ENCODE assay signal across 3 worm cellular contexts in the genomic region with DNA sequence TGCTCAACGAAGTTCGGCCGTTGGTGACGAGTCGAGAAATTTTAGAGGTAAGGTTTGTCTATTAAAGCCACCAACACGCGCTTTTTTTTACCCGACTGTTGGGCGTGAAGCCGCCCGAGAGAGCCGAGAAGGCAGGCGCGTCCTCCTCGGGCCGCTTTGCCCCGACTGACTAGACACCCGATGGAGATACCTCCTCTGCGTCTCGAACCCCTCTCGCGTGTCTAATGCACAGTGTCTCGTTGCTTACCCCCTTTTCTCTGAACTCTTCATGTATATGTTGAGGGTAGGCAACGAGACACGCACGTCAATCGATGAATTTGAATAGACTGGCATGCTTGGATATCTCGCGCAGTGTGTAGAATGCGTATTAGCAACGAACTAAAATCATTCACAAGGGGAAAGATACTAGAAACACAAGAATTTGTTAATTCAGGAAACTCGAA.
TF ChIP-seq lines count a peak whose summit lies in the region.

No protein-coding gene starts in this region.

TF ChIP-seq in whole organism, L1 larva, 84 proteins besides CTCF, POLR2A, EP300 and RAD21 (continued from another document and continues in another):
- TF ChIP-seq skn-1 (tag; optimal IDR thresholded peaks at IDR 0.05; lab: Kevin White, UChicago) (peak; percentile 60), lin-35 (GFP tag; optimal IDR thresholded peaks at IDR 0.05; lab: Kevin White, UChicago) (peak; percentile 75 to 77), zip-4 (GFP tag; optimal IDR thresholded peaks at IDR 0.05; lab: Kevin White, UChicago) (peak; percentile 45), ceh-88 (GFP tag; IDR thresholded peaks at IDR 0.05; lab: Robert Waterston, UW) (peak; percentile 85), egl-13 (tag; optimal IDR thresholded peaks at IDR 0.05; lab: Kevin White, UChicago) (peak; percentile 78), mef-2 (tag; optimal IDR thresholded peaks at IDR 0.05; lab: Kevin White, UChicago) (peak; percentile 76), aly-2 (tag; optimal IDR thresholded peaks at IDR 0.05; lab: Kevin White, UChicago) (peak; percentile 66), nhr-12 (tag; optimal IDR thresholded peaks at IDR 0.05; lab: Kevin White, UChicago) (no peak), ztf-11 (tag; optimal IDR thresholded peaks at IDR 0.05; lab: Kevin White, UChicago) (peak in 1 of 2 experiments; percentile 77), vab-15 (tag; optimal IDR thresholded peaks at IDR 0.05; lab: Kevin White, UChicago) (no peak), hlh-4 (tag; optimal IDR thresholded peaks at IDR 0.05; lab: Kevin White, UChicago) (no peak), ceh-82 (tag; optimal IDR thresholded peaks at IDR 0.05; lab: Kevin White, UChicago) (peak; percentile 76 to 92 (median 90)), ztf-4 (tag; optimal IDR thresholded peaks at IDR 0.05; lab: Kevin White, UChicago) (peak; percentile 98), fkh-10 (GFP tag; optimal IDR thresholded peaks at IDR 0.05; lab: Kevin White, UChicago) (peak; percentile 66), nhr-85 (tag; lab: Kevin White, UChicago) (peak; percentile 88), hlh-17 (GFP tag; optimal IDR thresholded peaks at IDR 0.05; lab: Kevin White, UChicago; ENCODE audit: borderline replicate concordance) (no peak), dsc-1 (tag; optimal IDR thresholded peaks at IDR 0.05; lab: Kevin White, UChicago) (peak; percentile 76), unc-86 (tag; optimal IDR thresholded peaks at IDR 0.05; lab: Kevin White, UChicago) (peak; percentile 83), nhr-76 (tag; optimal IDR thresholded peaks at IDR 0.05; lab: Kevin White, UChicago) (peak; percentile 36), F16B12.6 (tag; optimal IDR thresholded peaks at IDR 0.05; lab: Kevin White, UChicago) (peak; percentile 31), pax-3 (tag; optimal IDR thresholded peaks at IDR 0.05; lab: Kevin White, UChicago) (peak; percentile 86), sup-37 (GFP tag; optimal IDR thresholded peaks at IDR 0.05; lab: Kevin White, UChicago) (no peak), sptf-1 (tag; optimal IDR thresholded peaks at IDR 0.05; lab: Kevin White, UChicago) (no peak), C04F5.9 (tag; optimal IDR thresholded peaks at IDR 0.05; lab: Kevin White, UChicago) (no peak), efl-1 (optimal IDR thresholded peaks at IDR 0.05; lab: Kevin White, UChicago) (peak; percentile 74 to 76), efl-1 (GFP tag; optimal IDR thresholded peaks at IDR 0.05 in 1 of 2; lab: Kevin White, UChicago) (peak; percentile 54 to 93), isw-1 (GFP tag; IDR thresholded peaks at IDR 0.05; lab: Robert Waterston, UW) (peak; percentile 75), nhr-71 (tag; optimal IDR thresholded peaks at IDR 0.05; lab: Kevin White, UChicago) (peak; percentile 93), nhr-11 (tag; optimal IDR thresholded peaks at IDR 0.05; lab: Kevin White, UChicago) (peak; percentile 25), mep-1 (tag; optimal IDR thresholded peaks at IDR 0.05; lab: Kevin White, UChicago) (peak; percentile 67), nhr-20 (tag; optimal IDR thresholded peaks at IDR 0.05; lab: Kevin White, UChicago) (peak; percentile 87), unc-98 (GFP tag; IDR thresholded peaks at IDR 0.05; lab: Robert Waterston, UW) (no peak), pag-3 (tag; optimal IDR thresholded peaks at IDR 0.05; lab: Kevin White, UChicago; ENCODE audit: borderline replicate concordance, insufficient read depth) (no peak), fkh-4 (tag; optimal IDR thresholded peaks at IDR 0.05; lab: Kevin White, UChicago; ENCODE audit: borderline replicate concordance) (peak; percentile 26), mab-9 (GFP tag; IDR thresholded peaks at IDR 0.05; lab: Robert Waterston, UW) (peak; percentile 71), blmp-1 (tag; optimal IDR thresholded peaks at IDR 0.05; lab: Kevin White, UChicago) (peak; percentile 47), alr-1 (tag; optimal IDR thresholded peaks at IDR 0.05; lab: Kevin White, UChicago; ENCODE audit: borderline replicate concordance) (no peak), grh-1 (GFP tag; IDR thresholded peaks at IDR 0.05; lab: Robert Waterston, UW) (peak; percentile 73), mdl-1 (tag; optimal IDR thresholded peaks at IDR 0.05; lab: Kevin White, UChicago) (peak in 1 of 2 experiments; percentile 53), Y116A8C.19 (tag; optimal IDR thresholded peaks at IDR 0.05; lab: Kevin White, UChicago; ENCODE audit: borderline replicate concordance) (no peak), tbx-2 (tag; optimal IDR thresholded peaks at IDR 0.05; lab: Kevin White, UChicago) (peak; percentile 81)

TF ChIP-seq in whole organism, L3 larva, 47 proteins besides CTCF, POLR2A, EP300 and RAD21 (continued from another document):
- TF ChIP-seq unc-39 (tag; optimal IDR thresholded peaks at IDR 0.05; lab: Kevin White, UChicago) = no peak
- peak; percentile 82 for TF ChIP-seq unc-62 (GFP tag; optimal IDR thresholded peaks at IDR 0.05; lab: Kevin White, UChicago)
- TF ChIP-seq daf-12 (tag; optimal IDR thresholded peaks at IDR 0.05; lab: Kevin White, UChicago) = no peak
- TF ChIP-seq nhr-28 (tag; optimal IDR thresholded peaks at IDR 0.05; lab: Kevin White, UChicago) = no peak
- peak; percentile 64 for TF ChIP-seq nhr-23 (tag; optimal IDR thresholded peaks at IDR 0.05; lab: Kevin White, UChicago)
- peak; percentile 55 for TF ChIP-seq jun-1 (tag; optimal IDR thresholded peaks at IDR 0.05; lab: Kevin White, UChicago)
- peak; percentile 94 for TF ChIP-seq nhr-25 (tag; optimal IDR thresholded peaks at IDR 0.05; lab: Kevin White, UChicago)
- no peak for TF ChIP-seq aly-2 (tag; optimal IDR thresholded peaks at IDR 0.05; lab: Kevin White, UChicago)
- no peak for TF ChIP-seq eor-1 (tag; optimal IDR thresholded peaks at IDR 0.05; lab: Kevin White, UChicago)
- TF ChIP-seq ztf-11 (tag; optimal IDR thresholded peaks at IDR 0.05; lab: Kevin White, UChicago) = peak; percentile 51
- TF ChIP-seq snpc-4 (tag; optimal IDR thresholded peaks at IDR 0.05; lab: Kevin White, UChicago) = peak; percentile 50
- TF ChIP-seq nfya-1 (tag; optimal IDR thresholded peaks at IDR 0.05; lab: Kevin White, UChicago; ENCODE audit: insufficient read depth) = peak; percentile 99
- peak; percentile 86 for TF ChIP-seq ceh-28 (tag; optimal IDR thresholded peaks at IDR 0.05; lab: Kevin White, UChicago)
- no peak for TF ChIP-seq fos-1 (tag; optimal IDR thresholded peaks at IDR 0.05; lab: Kevin White, UChicago)
- peak; percentile 89 for TF ChIP-seq hmg-11 (tag; optimal IDR thresholded peaks at IDR 0.05; lab: Kevin White, UChicago)
- TF ChIP-seq egl-5 (tag; optimal IDR thresholded peaks at IDR 0.05; lab: Kevin White, UChicago) = peak; percentile 96
- peak in 1 of 3 experiments; percentile 82 for TF ChIP-seq elt-3 (tag; optimal IDR thresholded peaks at IDR 0.05; lab: Kevin White, UChicago)
- TF ChIP-seq ztf-4 (tag; optimal IDR thresholded peaks at IDR 0.05; lab: Kevin White, UChicago) = peak; percentile 86
- TF ChIP-seq nhr-11 (tag; optimal IDR thresholded peaks at IDR 0.05; lab: Kevin White, UChicago) = peak; percentile 20
- TF ChIP-seq zag-1 (tag; optimal IDR thresholded peaks at IDR 0.05; lab: Kevin White, UChicago) = peak; percentile 48
- TF ChIP-seq ama-1 (optimal IDR thresholded peaks at IDR 0.05; lab: Kevin White, UChicago) = peak; percentile 100
- peak; percentile 65 for TF ChIP-seq R02D3.7 (tag; optimal IDR thresholded peaks at IDR 0.05; lab: Kevin White, UChicago)
- TF ChIP-seq lin-39 (tag; optimal IDR thresholded peaks at IDR 0.05; lab: Kevin White, UChicago) = peak; percentile 86
- no peak for TF ChIP-seq ceh-9 (tag; optimal IDR thresholded peaks at IDR 0.05; lab: Kevin White, UChicago)
- TF ChIP-seq fkh-2 (tag; optimal IDR thresholded peaks at IDR 0.05; lab: Kevin White, UChicago) = peak; percentile 13
- peak; percentile 64 for TF ChIP-seq ceh-82 (tag; optimal IDR thresholded peaks at IDR 0.05; lab: Kevin White, UChicago)
- no peak for TF ChIP-seq nhr-77 (tag; optimal IDR thresholded peaks at IDR 0.05; lab: Kevin White, UChicago)
- no peak for TF ChIP-seq egl-27 (tag; optimal IDR thresholded peaks at IDR 0.05; lab: Kevin White, UChicago)
- TF ChIP-seq lin-15B (tag; optimal IDR thresholded peaks at IDR 0.05; lab: Kevin White, UChicago) = peak; percentile 69
TF ChIP-seq in whole organism, L3 larva: peak in this region for 34.

TF ChIP-seq in whole organism, young adult, 124 proteins besides CTCF, POLR2A, EP300 and RAD21 (continued from another document and continues in another):
- TF ChIP-seq sptf-2 (GFP tag; optimal IDR thresholded peaks at IDR 0.05; lab: Kevin White, UChicago) (no peak), Y67H2A.10 (GFP tag; conservative IDR thresholded peaks at IDR 0.05; lab: Robert Waterston, UW) (peak; percentile 85), unc-130 (GFP tag; optimal IDR thresholded peaks at IDR 0.05; lab: Kevin White, UChicago) (peak; percentile 65), pbrm-1 (GFP tag; IDR thresholded peaks at IDR 0.05; lab: Robert Waterston, UW) (peak; percentile 96), Y79H2A.3 (GFP tag; conservative IDR thresholded peaks at IDR 0.05; lab: Robert Waterston, UW) (peak; percentile 96), F10E7.11 (tag; optimal IDR thresholded peaks at IDR 0.05; lab: Kevin White, UChicago) (peak; percentile 100), dpl-1 (GFP tag; optimal IDR thresholded peaks at IDR 0.05; lab: Kevin White, UChicago) (no peak), nhr-90 (tag; optimal IDR thresholded peaks at IDR 0.05; lab: Kevin White, UChicago) (peak; percentile 87), attf-6 (GFP tag; IDR thresholded peaks at IDR 0.05; lab: Robert Waterston, UW) (peak; percentile 92), sea-2 (GFP tag; IDR thresholded peaks at IDR 0.05; lab: Robert Waterston, UW) (peak; percentile 96), K11D2.4 (GFP tag; IDR thresholded peaks at IDR 0.05; lab: Robert Waterston, UW) (peak; percentile 94), ztf-28 (GFP tag; IDR thresholded peaks at IDR 0.05; lab: Robert Waterston, UW) (peak; percentile 93), hmg-1.2 (GFP tag; IDR thresholded peaks at IDR 0.05; lab: Robert Waterston, UW) (peak; percentile 93), mxl-1 (tag; optimal IDR thresholded peaks at IDR 0.05; lab: Kevin White, UChicago) (peak; percentile 67), ztf-3 (GFP tag; optimal IDR thresholded peaks at IDR 0.05; lab: Kevin White, UChicago) (peak; percentile 94), cebp-1 (GFP tag; IDR thresholded peaks at IDR 0.05; lab: Robert Waterston, UW) (peak; percentile 88), cebp-1 (tag; optimal IDR thresholded peaks at IDR 0.05; lab: Kevin White, UChicago) (peak; percentile 90), Y53F4B.3 (GFP tag; IDR thresholded peaks at IDR 0.05; lab: Robert Waterston, UW) (peak; percentile 31; the same call in 1 of the 2 replicates), egl-44 (GFP tag; IDR thresholded peaks at IDR 0.05; lab: Robert Waterston, UW) (peak; percentile 90; the same call in 1 of the 2 replicates), bed-1 (GFP tag; IDR thresholded peaks at IDR 0.05; lab: Robert Waterston, UW) (peak; percentile 91), xnd-1 (tag; optimal IDR thresholded peaks at IDR 0.05; lab: Kevin White, UChicago) (peak; percentile 50), Y95B8A.8 (GFP tag; IDR thresholded peaks at IDR 0.05; lab: Robert Waterston, UW) (peak; percentile 96), aptf-3 (GFP tag; IDR thresholded peaks at IDR 0.05; lab: Robert Waterston, UW) (peak; percentile 99), nhr-27 (tag; optimal IDR thresholded peaks at IDR 0.05; lab: Kevin White, UChicago) (peak; percentile 98), ama-1 (optimal IDR thresholded peaks at IDR 0.05; lab: Kevin White, UChicago) (peak; percentile 100), ama-1 (GFP tag; optimal IDR thresholded peaks at IDR 0.05; lab: Kevin White, UChicago) (peak; percentile 89 to 94), gei-17 (GFP tag; optimal IDR thresholded peaks at IDR 0.05; lab: Kevin White, UChicago) (peak; percentile 91), aptf-2 (GFP tag; conservative IDR thresholded peaks at IDR 0.05; lab: Robert Waterston, UW) (peak; percentile 86), dox-1 (GFP tag; IDR thresholded peaks at IDR 0.05; lab: Robert Waterston, UW) (peak; percentile 87; the same call in 1 of the 2 replicates), chd-7 (tag; optimal IDR thresholded peaks at IDR 0.05; lab: Kevin White, UChicago) (peak; percentile 99), snpc-3.4 (tag; optimal IDR thresholded peaks at IDR 0.05; lab: Kevin White, UChicago) (no peak), B0019.2 (GFP tag; conservative IDR thresholded peaks at IDR 0.05; lab: Robert Waterston, UW) (peak; percentile 67), ztf-26 (tag; optimal IDR thresholded peaks at IDR 0.05; lab: Kevin White, UChicago) (peak; percentile 96), nfya-1 (tag; optimal IDR thresholded peaks at IDR 0.05; lab: Kevin White, UChicago; ENCODE audit: borderline replicate concordance, insufficient read depth) (no peak), madf-8 (GFP tag; conservative IDR thresholded peaks at IDR 0.05; lab: Robert Waterston, UW) (no peak), fkh-3 (tag; optimal IDR thresholded peaks at IDR 0.05; lab: Kevin White, UChicago) (peak; percentile 99), him-1 (tag; optimal IDR thresholded peaks at IDR 0.05; lab: Kevin White, UChicago) (peak; percentile 43), nhr-179 (tag; optimal IDR thresholded peaks at IDR 0.05; lab: Kevin White, UChicago) (peak; percentile 12), nfyb-1 (GFP tag; IDR thresholded peaks at IDR 0.05; lab: Robert Waterston, UW) (peak; percentile 100), F22D6.2 (tag; optimal IDR thresholded peaks at IDR 0.05; lab: Kevin White, UChicago) (peak; percentile 16), snpc-1.1 (tag; optimal IDR thresholded peaks at IDR 0.05; lab: Kevin White, UChicago; ENCODE audit: insufficient read depth) (no peak), Y56A3A.18 (GFP tag; IDR thresholded peaks at IDR 0.05; lab: Robert Waterston, UW) (peak; percentile 93), F55B11.4 (tag; optimal IDR thresholded peaks at IDR 0.05; lab: Kevin White, UChicago; ENCODE audit: borderline replicate concordance, insufficient read depth) (no peak), ceh-100 (GFP tag; IDR thresholded peaks at IDR 0.05; lab: Robert Waterston, UW) (peak; percentile 90), lsy-27 (tag; optimal IDR thresholded peaks at IDR 0.05; lab: Kevin White, UChicago; ENCODE audit: borderline replicate concordance, insufficient read depth) (peak; percentile 90), lir-1 (GFP tag; conservative IDR thresholded peaks at IDR 0.05; lab: Robert Waterston, UW) (peak; percentile 79), ccch-3 (GFP tag; optimal IDR thresholded peaks at IDR 0.05; lab: Kevin White, UChicago) (no peak), nfya-2 (GFP tag; IDR thresholded peaks at IDR 0.05; lab: Robert Waterston, UW) (peak; percentile 99), mcd-1 (GFP tag; IDR thresholded peaks at IDR 0.05; lab: Robert Waterston, UW) (peak; percentile 91), madf-6 (GFP tag; IDR thresholded peaks at IDR 0.05; lab: Robert Waterston, UW) (peak; percentile 91), attf-5 (GFP tag; optimal IDR thresholded peaks at IDR 0.05; lab: Kevin White, UChicago) (peak; percentile 85), T07F8.4 (tag; optimal IDR thresholded peaks at IDR 0.05; lab: Kevin White, UChicago) (no peak), zfh-2 (GFP tag; conservative IDR thresholded peaks at IDR 0.05; lab: Robert Waterston, UW) (peak; percentile 98), mel-28 (tag; optimal IDR thresholded peaks at IDR 0.05; lab: Kevin White, UChicago; ENCODE audit: borderline replicate concordance) (peak; percentile 92), egl-18 (GFP tag; IDR thresholded peaks at IDR 0.05; lab: Robert Waterston, UW) (peak; percentile 93), lin-35 (GFP tag; optimal IDR thresholded peaks at IDR 0.05; lab: Kevin White, UChicago) (peak in 2 of 3 experiments; percentile 57 to 69), hmg-20 (GFP tag; IDR thresholded peaks at IDR 0.05; lab: Robert Waterston, UW) (peak; percentile 91), ztf-25 (GFP tag; IDR thresholded peaks at IDR 0.05; lab: Robert Waterston, UW) (peak; percentile 95; the same call in 1 of the 2 replicates), F52B5.7 (tag; optimal IDR thresholded peaks at IDR 0.05; lab: Kevin White, UChicago) (peak; percentile 100), C17E4.6 (GFP tag; IDR thresholded peaks at IDR 0.05; lab: Robert Waterston, UW) (peak; percentile 95), K12H6.12 (tag; optimal IDR thresholded peaks at IDR 0.05; lab: Kevin White, UChicago) (peak; percentile 90), lin-26 (GFP tag; IDR thresholded peaks at IDR 0.05; lab: Robert Waterston, UW) (peak; percentile 85), ztf-6 (GFP tag; IDR thresholded peaks at IDR 0.05; lab: Robert Waterston, UW) (peak; percentile 83)
